Fruit fly (Drosophila melanogaster) whole organism, embryonic: ENCODE results near the gene Rab26.

Experiments
- Antp ChIP-seq: fragments of 200-800 bp; sonication (Bioruptor generic); optimal IDR thresholded peaks from 3 replicates; lab custom pipeline; 2016; ENCODE audit warnings: missing biosample characterization, missing genetic modification characterization
- Atf3 ChIP-seq: fragments of 200-800 bp; sonication (Bioruptor generic); optimal IDR thresholded peaks from 3 replicates; lab custom pipeline; 2016; ENCODE audit warnings: missing biosample characterization, missing genetic modification characterization
- Awh ChIP-seq: fragments of 200-800 bp; sonication (Bioruptor generic); IDR thresholded peaks from 2 replicates; pipeline ENCODE4, ENCODE4 v1.3.6; 2022; ENCODE audit warnings: missing biosample characterization, missing genetic modification characterization
- CG10267 ChIP-seq: fragments of 200-800 bp; sonication (Bioruptor generic); optimal IDR thresholded peaks from 2 replicates; lab custom pipeline; 2018; ENCODE audit warnings: missing biosample characterization, mild to moderate bottlenecking, missing genetic modification characterization, moderate library complexity
- CG10543 ChIP-seq: fragments of 200-800 bp; sonication (Bioruptor generic); optimal IDR thresholded peaks from 3 replicates; lab custom pipeline; 2017; ENCODE audit warnings: missing biosample characterization, mild to moderate bottlenecking, missing genetic modification characterization, moderate library complexity
- CG11456 ChIP-seq: fragments of 200-800 bp; sonication (Bioruptor generic); IDR thresholded peaks from 3 replicates; pipeline ENCODE4 v1.3.6; 2022; ENCODE audit warnings: missing biosample characterization, missing genetic modification characterization
- CG12219 ChIP-seq: fragments of 200-800 bp; sonication (Bioruptor generic); optimal IDR thresholded peaks from 3 replicates; lab custom pipeline; 2018; ENCODE audit warnings: missing biosample characterization, mild to moderate bottlenecking, missing genetic modification characterization
- CG12659 ChIP-seq: fragments of 200-800 bp; sonication (Bioruptor generic); optimal IDR thresholded peaks from 3 replicates; lab custom pipeline; 2017; ENCODE audit warnings: mild to moderate bottlenecking, missing biosample characterization, missing genetic modification reagents, missing genetic modification characterization
- CG15601 ChIP-seq: fragments of 200-800 bp; sonication (Bioruptor generic); optimal IDR thresholded peaks from 3 replicates; lab custom pipeline; 2019; ENCODE audit warnings: missing biosample characterization, mild to moderate bottlenecking, missing genetic modification characterization, moderate library complexity
- CG32772 ChIP-seq: fragments of 200-800 bp; sonication (Bioruptor generic); IDR thresholded peaks from 2 replicates; pipeline ENCODE4 v1.3.6; 2022; ENCODE audit warnings: missing biosample characterization, missing genetic modification characterization
- CG3281 ChIP-seq: fragments of 200-800 bp; sonication (Bioruptor generic); optimal IDR thresholded peaks from 3 replicates; lab custom pipeline; 2017; ENCODE audit warnings: missing biosample characterization, mild to moderate bottlenecking, missing genetic modification characterization
- CG34376 ChIP-seq: fragments of 200-800 bp; sonication (Bioruptor generic); optimal IDR thresholded peaks from 2 replicates; lab custom pipeline; 2018; ENCODE audit warnings: missing biosample characterization, mild to moderate bottlenecking, missing genetic modification characterization
- CG4424 ChIP-seq: fragments of 200-800 bp; sonication (Bioruptor generic); optimal IDR thresholded peaks from 3 replicates; lab custom pipeline; 2016; ENCODE audit warnings: missing biosample characterization, missing genetic modification characterization
- CG7556 ChIP-seq: fragments of 200-800 bp; sonication (Bioruptor generic); optimal IDR thresholded peaks from 2 replicates; lab custom pipeline; 2017; ENCODE audit warnings: missing biosample characterization, mild to moderate bottlenecking, missing genetic modification characterization
- CG7963 ChIP-seq: fragments of 200-800 bp; sonication (Bioruptor generic); IDR thresholded peaks from 3 replicates; pipeline ENCODE4 v1.3.6; 2022; ENCODE audit warnings: missing biosample characterization, missing genetic modification characterization; ENCODE audit not compliant: partially characterized antibody
- CrebB ChIP-seq: fragments of 200-800 bp; sonication (Bioruptor generic); optimal IDR thresholded peaks from 3 replicates; lab custom pipeline; 2018; ENCODE audit warnings: missing biosample characterization, mild to moderate bottlenecking, missing genetic modification characterization
- Dref ChIP-seq: fragments of 200-800 bp; sonication (Bioruptor generic); IDR thresholded peaks from 2 replicates; pipeline ENCODE4 v1.3.6; 2022; ENCODE audit warnings: missing biosample characterization, missing genetic modification characterization
- E2f2 ChIP-seq: fragments of 200-800 bp; sonication (Bioruptor generic); IDR thresholded peaks from 2 replicates; pipeline ENCODE4 v1.3.6; 2022; ENCODE audit warnings: missing biosample characterization, missing genetic modification characterization
- ERR ChIP-seq: fragments of 200-800 bp; sonication (Bioruptor generic); optimal IDR thresholded peaks from 2 replicates; lab custom pipeline; 2016; ENCODE audit warnings: missing biosample characterization, missing genetic modification characterization
- Ets65A ChIP-seq: fragments of 200-800 bp; sonication (Bioruptor generic); peaks from one replicate; lab custom pipeline; 2016; ENCODE audit warnings: missing biosample characterization, missing genetic modification characterization
- Hand ChIP-seq: fragments of 200-800 bp; sonication (Bioruptor generic); optimal IDR thresholded peaks from 2 replicates; lab custom pipeline; 2017; ENCODE audit warnings: mild to moderate bottlenecking, missing biosample characterization, missing genetic modification reagents, missing genetic modification characterization
- HmgZ ChIP-seq: fragments of 200-800 bp; sonication (Bioruptor generic); optimal IDR thresholded peaks from 2 replicates; lab custom pipeline; 2018; ENCODE audit warnings: missing biosample characterization, mild to moderate bottlenecking, missing genetic modification characterization
- Lhr ChIP-seq: fragments of 200-800 bp; sonication (Bioruptor generic); optimal IDR thresholded peaks from 3 replicates; lab custom pipeline; 2017; ENCODE audit warnings: mild to moderate bottlenecking, missing biosample characterization, missing genetic modification reagents, missing genetic modification characterization
- Mad ChIP-seq: fragments of 200-800 bp; sonication (Bioruptor generic); optimal IDR thresholded peaks from 2 replicates; lab custom pipeline; 2016; ENCODE audit warnings: missing biosample characterization, missing genetic modification characterization
- Mes4 ChIP-seq: fragments of 200-800 bp; sonication (Bioruptor generic); optimal IDR thresholded peaks from 2 replicates; lab custom pipeline; 2016; ENCODE audit warnings: missing biosample characterization, missing genetic modification characterization
- Oaz ChIP-seq: fragments of 200-800 bp; sonication (Bioruptor generic); IDR thresholded peaks from 2 replicates; pipeline ENCODE4 v1.3.6; 2022; ENCODE audit warnings: missing biosample characterization, missing genetic modification characterization
- Ravus ChIP-seq: fragments of 200-800 bp; sonication (Bioruptor generic); IDR thresholded peaks from 2 replicates; pipeline ENCODE4 v1.3.6; 2022; ENCODE audit warnings: missing biosample characterization, missing genetic modification characterization
- Rfx ChIP-seq: fragments of 200-800 bp; sonication (Bioruptor generic); IDR thresholded peaks from 2 replicates; pipeline ENCODE4 v1.3.6; 2022; ENCODE audit warnings: missing biosample characterization, missing genetic modification characterization
- Six4 ChIP-seq: fragments of 200-800 bp; sonication (Bioruptor generic); optimal IDR thresholded peaks from 2 replicates; lab custom pipeline; 2016; ENCODE audit warnings: missing biosample characterization, missing genetic modification characterization
- Spps ChIP-seq: fragments of 200-800 bp; sonication (Bioruptor generic); optimal IDR thresholded peaks from 2 replicates; lab custom pipeline; 2018; ENCODE audit warnings: missing biosample characterization, mild to moderate bottlenecking, missing genetic modification characterization
- Tbp ChIP-seq: fragments of >200 bp; optimal IDR thresholded peaks from 2 replicates; lab custom pipeline; 2018; ENCODE audit warnings: missing biosample characterization, missing genetic modification characterization
- caup ChIP-seq: fragments of 200-800 bp; sonication (Bioruptor generic); optimal IDR thresholded peaks from 3 replicates; lab custom pipeline; 2017; ENCODE audit warnings: missing biosample characterization, mild to moderate bottlenecking, missing genetic modification characterization, moderate library complexity; ENCODE audit not compliant: severe bottlenecking
- chm ChIP-seq: fragments of 200-800 bp; sonication (Bioruptor generic); IDR thresholded peaks from 2 replicates; pipeline ENCODE4 v1.3.6; 2022; ENCODE audit warnings: missing biosample characterization, missing genetic modification characterization
- chn ChIP-seq: fragments of 200-800 bp; sonication (Bioruptor generic); optimal IDR thresholded peaks from 2 replicates; lab custom pipeline; 2016; ENCODE audit warnings: missing biosample characterization, missing genetic modification characterization
- fd102C ChIP-seq: fragments of 200-800 bp; sonication (Bioruptor generic); optimal IDR thresholded peaks from 2 replicates; lab custom pipeline; 2018; ENCODE audit warnings: missing biosample characterization, mild to moderate bottlenecking, missing genetic modification characterization, moderate library complexity
- hb ChIP-seq: fragments of 200-800 bp; sonication (Bioruptor generic); IDR thresholded peaks from 3 replicates; pipeline ENCODE4 v1.3.6; 2022; ENCODE audit warnings: missing biosample characterization, missing genetic modification characterization; ENCODE audit not compliant: partially characterized antibody
- hbn ChIP-seq: fragments of 200-800 bp; sonication (Bioruptor generic); IDR thresholded peaks from 2 replicates; pipeline ENCODE4 v1.3.6; 2022; ENCODE audit warnings: missing biosample characterization, missing genetic modification characterization; ENCODE audit not compliant: partially characterized antibody
- hth ChIP-seq: fragments of >200 bp; optimal IDR thresholded peaks from 2 replicates; lab custom pipeline; 2017; ENCODE audit warnings: inconsistent platforms
- jumu ChIP-seq: fragments of 200-800 bp; sonication (Bioruptor generic); optimal IDR thresholded peaks from 3 replicates; lab custom pipeline; 2016; ENCODE audit warnings: missing biosample characterization, missing genetic modification characterization
- ken ChIP-seq: fragments of 200-800 bp; sonication (Bioruptor generic); IDR thresholded peaks from 3 replicates; pipeline ENCODE4 v1.3.6; 2022; ENCODE audit warnings: missing biosample characterization, missing genetic modification characterization
- luna ChIP-seq: fragments of 200-800 bp; sonication (Bioruptor generic); optimal IDR thresholded peaks from 2 replicates; lab custom pipeline; 2016; ENCODE audit warnings: missing biosample characterization, missing genetic modification characterization
- row ChIP-seq: fragments of 200-800 bp; sonication (Bioruptor generic); IDR thresholded peaks from 3 replicates; pipeline ENCODE4 v1.3.6; 2022; ENCODE audit warnings: missing biosample characterization, missing genetic modification characterization
- slp2 ChIP-seq: fragments of 200-800 bp; sonication (Bioruptor generic); optimal IDR thresholded peaks from 2 replicates; lab custom pipeline; 2016; ENCODE audit warnings: missing biosample characterization, missing genetic modification characterization
- sqz ChIP-seq: fragments of 200-800 bp; sonication (Bioruptor generic); optimal IDR thresholded peaks from 3 replicates; lab custom pipeline; 2018; ENCODE audit warnings: missing biosample characterization, mild to moderate bottlenecking, missing genetic modification characterization
- tin ChIP-seq: fragments of 200-800 bp; sonication (Bioruptor generic); optimal IDR thresholded peaks from 3 replicates; lab custom pipeline; 2016; ENCODE audit warnings: missing biosample characterization, missing genetic modification characterization
- zfh1 ChIP-seq: fragments of 200-800 bp; sonication (Bioruptor generic); IDR thresholded peaks from 3 replicates; pipeline ENCODE4 v1.3.6; 2022; ENCODE audit warnings: missing biosample characterization, missing genetic modification characterization

The Rab26 gene

dm6 chr3L:21321807-21322503 lies 3.4 kb downstream of the Rab26 start (continued):
- TF ChIP-seq CG10267 (tag; lab: Kevin White, UChicago) (peak; percentile 26), row (GFP tag; lab: Robert Waterston, UW) (peak; percentile 48; the same call in 2 of the 3 replicates), Hand (peak; percentile 78), CG3281 (GFP tag; lab: Kevin White, UChicago) (peak; percentile 70), caup (GFP tag; lab: Kevin White, UChicago) (peak; percentile 52), CG7556 (GFP tag; lab: Kevin White, UChicago) (peak; percentile 73), CG12659 (GFP tag; lab: Kevin White, UChicago) (peak; percentile 28), CG10543 (GFP tag; lab: Kevin White, UChicago) (peak; percentile 47), CG34376 (GFP tag; lab: Kevin White, UChicago) (peak; percentile 69)

- TF ChIP-seq Six4 (GFP tag; lab: Kevin White, UChicago) (no peak), ken (GFP tag; lab: Robert Waterston, UW) (0 out of 3 replicates have a peak, but pooled peaks have one; percentile 6), Ets65A (peak; percentile 50), Awh (GFP tag; lab: Robert Waterston, UW) (no peak), Mes4 (GFP tag; lab: Kevin White, UChicago) (no peak), Mad (GFP tag; lab: Kevin White, UChicago) (no peak), CG7556 (GFP tag; lab: Kevin White, UChicago) (no peak), zfh1 (GFP tag; lab: Robert Waterston, UW) (no peak), Rfx (no peak), Dref (GFP tag; lab: Robert Waterston, UW) (0 out of 2 replicates have a peak, but pooled peaks have one; percentile 2), CG11456 (0 out of 3 replicates have a peak, but pooled peaks have one; percentile 54), CrebB (tag; lab: Kevin White, UChicago) (no peak), fd102C (GFP tag; lab: Kevin White, UChicago) (no peak)
Observed at dm6 chr3L:21324724-21325123, 6.2 kb downstream of the Rab26 start.

dm6 chr3L:21334999-21335631 lies 16.5 kb downstream of the Rab26 start, which contains the start of gene Tsr1:
TSS of gene Tsr1 (plus strand) at chr3L:21335215.
- TF ChIP-seq Antp (GFP tag; lab: Kevin White, UChicago) = no peak
- no peak for TF ChIP-seq sqz (GFP tag; lab: Kevin White, UChicago)
- no peak for TF ChIP-seq CG32772 (GFP tag; lab: Robert Waterston, UW)
- peak; percentile 83 for TF ChIP-seq CG7963 (GFP tag; lab: Robert Waterston, UW)
- TF ChIP-seq fd102C (GFP tag; lab: Kevin White, UChicago) = no peak
- TF ChIP-seq hth = no peak
- TF ChIP-seq Spps (tag; lab: Kevin White, UChicago) = no peak
- TF ChIP-seq ERR (GFP tag; lab: Kevin White, UChicago) = no peak
- no peak for TF ChIP-seq chm (GFP tag; lab: Robert Waterston, UW)
- peak; percentile 93 for TF ChIP-seq E2f2 (GFP tag; lab: Robert Waterston, UW)
- TF ChIP-seq tin (GFP tag; lab: Kevin White, UChicago) = no peak
- TF ChIP-seq Oaz (GFP tag; lab: Robert Waterston, UW) = no peak
- TF ChIP-seq hbn (GFP tag; lab: Robert Waterston, UW) = peak; percentile 83
- no peak for TF ChIP-seq CG15601 (tag; lab: Kevin White, UChicago)
- no peak for TF ChIP-seq Tbp (GFP tag; lab: Kevin White, UChicago)
- TF ChIP-seq ken (GFP tag; lab: Robert Waterston, UW) = no peak
- no peak for TF ChIP-seq Atf3
- no peak for TF ChIP-seq CG4424 (GFP tag; lab: Kevin White, UChicago)
- no peak for TF ChIP-seq luna (GFP tag; lab: Kevin White, UChicago)
- no peak for TF ChIP-seq CG12219 (GFP tag; lab: Kevin White, UChicago)
- TF ChIP-seq HmgZ = peak; percentile 33
- no peak for TF ChIP-seq Ravus (GFP tag; lab: Robert Waterston, UW)
- TF ChIP-seq CG7556 (GFP tag; lab: Kevin White, UChicago) = no peak
- no peak for TF ChIP-seq jumu
- TF ChIP-seq hb (GFP tag; lab: Robert Waterston, UW) = peak; percentile 55; the same call in 1 of the 3 replicates
- no peak for TF ChIP-seq slp2
- TF ChIP-seq Lhr (GFP tag; lab: Kevin White, UChicago) = no peak
- no peak for TF ChIP-seq chn
